Worm (Caenorhabditis elegans) whole organism, L4 larva: Measurements from ENCODE around the gene tag-196.

ENCODE experiments used
- R02D3.7 ChIP-seq: fragments of 150-350 bp; sonication (generic microtip); optimal IDR thresholded peaks from 3 replicates; lab custom pipeline; 2014; ENCODE audit warnings: missing biosample characterization, missing genetic modification characterization
- T20F7.1 ChIP-seq: fragments of 200-800 bp; sonication (Bioruptor generic); optimal IDR thresholded peaks from 2 replicates; lab custom pipeline; 2018; ENCODE audit warnings: mild to moderate bottlenecking, missing genetic modification characterization, missing compliant biosample characterization
- ces-1 ChIP-seq: fragments of 150-350 bp; sonication (generic microtip); optimal IDR thresholded peaks from 4 replicates; lab custom pipeline; 2014; ENCODE audit warnings: missing biosample characterization, missing genetic modification reagents, missing genetic modification characterization
- egl-27 ChIP-seq: sonication (generic microtip); optimal IDR thresholded peaks from 3 replicates; lab custom pipeline; 2017; ENCODE audit warnings: missing biosample characterization, missing genetic modification reagents, missing genetic modification characterization
- gei-8 ChIP-seq: fragments of 200-800 bp; sonication (Bioruptor generic); optimal IDR thresholded peaks from 2 replicates; lab custom pipeline; 2018; ENCODE audit warnings: mild to moderate bottlenecking, missing genetic modification characterization, missing compliant biosample characterization
- mxl-3 ChIP-seq: fragments of 200-800 bp; sonication (Bioruptor generic); optimal IDR thresholded peaks from 2 replicates; lab custom pipeline; 2018; ENCODE audit warnings: mild to moderate bottlenecking, missing genetic modification characterization, missing compliant biosample characterization
- nhr-11 ChIP-seq: fragments of 150-350 bp; optimal IDR thresholded peaks from 2 replicates; lab custom pipeline; 2014; ENCODE audit warnings: missing biosample characterization, missing genetic modification characterization
- nhr-237 ChIP-seq: sonication (generic microtip); optimal IDR thresholded peaks from 2 replicates; lab custom pipeline; 2017; ENCODE audit warnings: missing biosample characterization, missing genetic modification characterization
- nhr-76 ChIP-seq: fragments of 150-350 bp; optimal IDR thresholded peaks from 2 replicates; lab custom pipeline; 2014; ENCODE audit warnings: missing biosample characterization, missing genetic modification characterization
- nhr-77 ChIP-seq: fragments of 150-350 bp; optimal IDR thresholded peaks from 2 replicates; lab custom pipeline; 2014; ENCODE audit warnings: missing biosample characterization, missing genetic modification characterization
- snpc-4 ChIP-seq: fragments of 150-350 bp; optimal IDR thresholded peaks from 2 replicates; lab custom pipeline; 2014; ENCODE audit warnings: missing biosample characterization, missing genetic modification characterization
- unc-39 ChIP-seq: sonication (generic microtip); optimal IDR thresholded peaks from 2 replicates; lab custom pipeline; 2017; ENCODE audit warnings: missing biosample characterization, missing genetic modification characterization
- zag-1 ChIP-seq: fragments of 150-350 bp; optimal IDR thresholded peaks from 2 replicates; lab custom pipeline; 2014; ENCODE audit warnings: missing biosample characterization, missing genetic modification characterization

DNA sequence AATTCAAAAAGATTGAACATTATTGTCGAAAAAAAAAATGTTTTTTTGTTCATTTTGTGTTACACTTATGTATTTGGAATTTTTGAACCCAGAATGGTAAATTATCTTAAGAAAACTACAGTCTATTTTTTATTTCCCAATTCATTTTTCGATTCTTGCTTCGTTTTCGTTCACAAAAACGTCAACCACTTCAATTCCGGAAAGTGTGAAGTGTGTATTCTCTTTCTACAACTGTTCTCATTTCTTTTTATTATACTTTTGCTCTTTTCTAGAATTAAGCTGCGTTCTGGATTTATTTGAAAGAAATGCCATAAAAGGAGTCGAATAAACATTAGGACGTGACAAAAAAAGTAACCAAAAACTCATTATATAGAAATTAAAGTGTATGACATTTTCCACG lies 27.6 kb downstream of the tag-196 start, which contains the start of gene F41E6.1:
- no peak for TF ChIP-seq nhr-237 (tag; lab: Kevin White, UChicago)
- TF ChIP-seq ces-1: no peak
- no peak for TF ChIP-seq T20F7.1 (GFP tag; lab: Kevin White, UChicago)
- no peak for TF ChIP-seq mxl-3 (GFP tag; lab: Kevin White, UChicago)
- no peak for TF ChIP-seq gei-8 (GFP tag; lab: Kevin White, UChicago)
- TF ChIP-seq zag-1 (tag; lab: Kevin White, UChicago): no peak
- TF ChIP-seq nhr-77: no peak
- no peak for TF ChIP-seq snpc-4 (tag; lab: Kevin White, UChicago)
- no peak for TF ChIP-seq egl-27
- no peak for TF ChIP-seq nhr-11 (tag; lab: Kevin White, UChicago)
- no peak for TF ChIP-seq nhr-76 (tag; lab: Kevin White, UChicago)
- TF ChIP-seq unc-39 (tag; lab: Kevin White, UChicago): no peak
- TF ChIP-seq R02D3.7 (tag; lab: Kevin White, UChicago): no peak
